Fruit fly (Drosophila melanogaster): ENCODE measurements around the gene mRpL23.

Gene mRpL23

DNA sequence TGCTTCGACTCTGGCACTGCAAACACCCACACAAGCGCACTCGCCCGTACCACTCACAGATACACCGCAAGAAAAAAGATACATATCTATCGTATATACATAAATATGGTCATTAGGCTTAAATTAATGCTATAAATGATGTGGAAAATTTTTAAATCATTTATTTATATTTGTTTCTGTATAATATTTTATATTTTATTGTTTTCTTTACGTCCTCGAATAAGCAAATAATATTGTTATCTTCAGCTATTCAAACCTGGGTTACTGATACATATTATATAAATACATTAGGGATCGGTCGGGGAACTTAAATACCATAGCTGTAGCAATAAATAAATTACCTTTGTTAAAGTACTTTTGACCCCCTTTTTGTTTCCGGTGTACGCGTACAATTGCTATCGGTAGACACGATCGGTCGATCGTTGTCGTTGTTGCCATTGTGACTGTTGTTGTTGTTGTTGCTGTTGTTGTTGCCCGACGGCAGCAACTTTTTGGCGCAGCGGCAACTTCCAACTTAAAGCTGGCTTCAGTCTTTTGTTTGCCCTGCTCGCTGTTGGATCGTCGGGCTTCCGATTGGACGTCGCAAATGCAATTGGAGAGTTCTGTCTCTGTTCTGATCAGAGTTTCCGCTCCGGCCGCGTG lies 44.0 kb upstream of the mRpL23 start (continued):
- TF ChIP-seq cas (GFP tag; IDR thresholded peaks at IDR 0.05), result no peak
- no peak for TF ChIP-seq Doc3 (GFP tag; IDR thresholded peaks at IDR 0.05; ENCODE audit: partially characterized antibody)
- 0 out of 3 replicates have a peak, but pooled peaks have one; percentile 16 for TF ChIP-seq ci (GFP tag; IDR thresholded peaks at IDR 0.05)
- no peak for TF ChIP-seq amos (GFP tag; IDR thresholded peaks at IDR 0.05; ENCODE audit: partially characterized antibody)
- no peak for TF ChIP-seq gt (GFP tag; IDR thresholded peaks at IDR 0.05)
- TF ChIP-seq CG13287 (GFP tag; IDR thresholded peaks at IDR 0.05; ENCODE audit: partially characterized antibody), result no peak; the same call in 1 of the 2 replicates
- no peak for TF ChIP-seq BEAF-32 (GFP tag; optimal IDR thresholded peaks at IDR 0.05)
- TF ChIP-seq Side (GFP tag; optimal IDR thresholded peaks at IDR 0.05), result no peak
- peak; percentile 35 for TF ChIP-seq CG12071 (GFP tag; optimal IDR thresholded peaks at IDR 0.05)
- TF ChIP-seq CG9727 (GFP tag; optimal IDR thresholded peaks at IDR 0.05), result peak; percentile 85
- TF ChIP-seq lab (GFP tag; optimal IDR thresholded peaks at IDR 0.05), result peak; percentile 81
- no peak for TF ChIP-seq CG31388 (GFP tag; optimal IDR thresholded peaks at IDR 0.05)
- peak; percentile 73 for TF ChIP-seq D19A (tag; optimal IDR thresholded peaks at IDR 0.05)
- peak; percentile 74 for TF ChIP-seq org-1 (GFP tag; optimal IDR thresholded peaks at IDR 0.05)
- no peak for TF ChIP-seq mam (GFP tag; optimal IDR thresholded peaks at IDR 0.05)
- TF ChIP-seq az2 (GFP tag; optimal IDR thresholded peaks at IDR 0.05), result peak; percentile 66
- no peak for TF ChIP-seq HmgD (GFP tag; optimal IDR thresholded peaks at IDR 0.05)
- no peak for TF ChIP-seq NFAT (GFP tag; IDR thresholded peaks at IDR 0.05)
- TF ChIP-seq CG15514 (GFP tag; optimal IDR thresholded peaks at IDR 0.05), result peak; percentile 35
- TF ChIP-seq CG8089 (GFP tag; optimal IDR thresholded peaks at IDR 0.05), result no peak
- no peak for TF ChIP-seq hkb (optimal IDR thresholded peaks at IDR 0.05)
- peak; percentile 58; the same call in 1 of the 2 replicates for TF ChIP-seq hkb (GFP tag; IDR thresholded peaks at IDR 0.05)
- TF ChIP-seq CG7963 (GFP tag; IDR thresholded peaks at IDR 0.05; ENCODE audit: partially characterized antibody), result no peak
- TF ChIP-seq vfl (GFP tag; optimal IDR thresholded peaks at IDR 0.05), result no peak
- peak; percentile 53 for TF ChIP-seq CG12942 (GFP tag; optimal IDR thresholded peaks at IDR 0.05)
- TF ChIP-seq CG10979 (tag; optimal IDR thresholded peaks at IDR 0.05), result peak; percentile 81
- TF ChIP-seq CG14860 (GFP tag; IDR thresholded peaks at IDR 0.05; ENCODE audit: partially characterized antibody), result no peak
- TF ChIP-seq CG5180 (GFP tag; optimal IDR thresholded peaks at IDR 0.05), result peak; percentile 63
- TF ChIP-seq CG16815 (GFP tag; optimal IDR thresholded peaks at IDR 0.05), result peak; percentile 34
- TF ChIP-seq CG33557 (GFP tag; optimal IDR thresholded peaks at IDR 0.05), result peak; percentile 2
- peak; percentile 69 for TF ChIP-seq ind (GFP tag; optimal IDR thresholded peaks at IDR 0.05)
- peak; percentile 18 for TF ChIP-seq CG7786 (GFP tag; optimal IDR thresholded peaks at IDR 0.05)
- TF ChIP-seq CG8765 (GFP tag; IDR thresholded peaks at IDR 0.05), result no peak
- TF ChIP-seq gsb (GFP tag; IDR thresholded peaks at IDR 0.05), result no peak
- TF ChIP-seq CG9797 (GFP tag; optimal IDR thresholded peaks at IDR 0.05), result no peak
- no peak for TF ChIP-seq hbn (GFP tag; IDR thresholded peaks at IDR 0.05; ENCODE audit: partially characterized antibody)
- TF ChIP-seq CG12236 (GFP tag; optimal IDR thresholded peaks at IDR 0.05), result no peak
- TF ChIP-seq CG18764 (GFP tag; optimal IDR thresholded peaks at IDR 0.05), result peak; percentile 46
- TF ChIP-seq disco-r (GFP tag; optimal IDR thresholded peaks at IDR 0.05), result no peak
- peak; percentile 38 for TF ChIP-seq CG1603 (tag; optimal IDR thresholded peaks at IDR 0.05)
- no peak for TF ChIP-seq pho (GFP tag; optimal IDR thresholded peaks at IDR 0.05)
- TF ChIP-seq rib (GFP tag; IDR thresholded peaks at IDR 0.05), result no peak
- peak; percentile 68 for TF ChIP-seq CG6765 (GFP tag; optimal IDR thresholded peaks at IDR 0.05)
- peak; percentile 21; the same call in 1 of the 2 replicates for TF ChIP-seq Rfx (GFP tag; IDR thresholded peaks at IDR 0.05)
- TF ChIP-seq CG2129 (GFP tag; IDR thresholded peaks at IDR 0.05; ENCODE audit: partially characterized antibody), result no peak
- no peak for TF ChIP-seq CG1792 (GFP tag; optimal IDR thresholded peaks at IDR 0.05)
- peak; percentile 51 for TF ChIP-seq sqz (GFP tag; optimal IDR thresholded peaks at IDR 0.05)
- peak; percentile 31 for TF ChIP-seq CG17568 (GFP tag; optimal IDR thresholded peaks at IDR 0.05)
- no peak for TF ChIP-seq Taf1 (GFP tag; IDR thresholded peaks at IDR 0.05)
- TF ChIP-seq gsb-n (tag; optimal IDR thresholded peaks at IDR 0.05), result peak; percentile 24

Measured in whole organism, embryonic.